Fruit fly (Drosophila melanogaster): ENCODE measurements around the gene CG3149.

Gene CG3149

DNA sequence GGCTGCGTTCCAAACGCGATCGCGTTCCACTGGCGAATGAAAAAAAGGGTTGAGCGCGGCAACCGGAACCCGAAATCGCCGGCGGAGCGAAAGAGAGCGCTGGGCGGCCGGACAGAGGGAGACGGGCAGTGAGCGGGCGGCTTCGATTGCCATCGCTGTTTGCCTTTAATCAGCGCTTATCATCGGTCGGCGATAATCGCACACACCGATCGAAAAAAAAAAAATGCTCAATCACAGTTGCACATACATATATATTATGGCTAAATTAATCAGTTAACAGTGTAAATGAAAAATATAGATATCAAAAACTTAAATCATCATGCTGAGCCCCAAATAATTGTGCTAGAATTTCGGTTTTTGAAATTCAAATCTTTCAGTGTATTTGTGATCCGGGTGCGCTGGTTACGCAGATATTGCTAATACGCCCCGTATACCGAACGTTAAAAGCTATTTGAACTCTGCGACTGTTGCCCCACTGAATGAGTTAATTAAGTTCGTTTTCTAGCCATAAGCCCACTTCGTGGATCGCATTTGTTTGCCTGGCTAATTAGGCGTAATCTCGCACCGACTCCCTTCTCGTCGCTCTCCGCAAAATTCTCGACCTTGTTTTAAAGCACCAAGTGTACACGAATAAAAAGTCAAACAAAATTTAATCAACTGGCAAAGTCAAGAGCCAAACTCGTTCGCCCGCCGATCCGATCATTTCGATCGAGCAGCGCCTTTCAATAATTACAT lies 22.9 kb upstream of the CG3149 start, which contains the start of gene CG33080:
Gene CG33080 (minus strand): TSS at position 38 of the 735 bp plus-strand sequence.
- no peak for TF ChIP-seq ey (GFP tag; optimal IDR thresholded peaks at IDR 0.05)
- TF ChIP-seq br (GFP tag; optimal IDR thresholded peaks at IDR 0.05) = peak; percentile 15
- peak; percentile 97 for TF ChIP-seq Vsx2 (GFP tag; optimal IDR thresholded peaks at IDR 0.05; ENCODE audit: partially characterized antibody)
- TF ChIP-seq rgr (GFP tag; optimal IDR thresholded peaks at IDR 0.05) = peak; percentile 13
- peak; percentile 55 for TF ChIP-seq h (GFP tag; optimal IDR thresholded peaks at IDR 0.05)
- peak; percentile 1 for TF ChIP-seq fru (GFP tag; optimal IDR thresholded peaks at IDR 0.05)
- TF ChIP-seq HLH106 (tag; optimal IDR thresholded peaks at IDR 0.05) = peak; percentile 7
- TF ChIP-seq Dfd (GFP tag; optimal IDR thresholded peaks at IDR 0.05) = no peak
- no peak for TF ChIP-seq Sp1 (GFP tag; optimal IDR thresholded peaks at IDR 0.05)
- TF ChIP-seq Hnf4 (GFP tag; optimal IDR thresholded peaks at IDR 0.05) = peak; percentile 27
- peak in 1 of 2 experiments; percentile 23 for TF ChIP-seq foxo (GFP tag; optimal IDR thresholded peaks at IDR 0.05)

DNA sequence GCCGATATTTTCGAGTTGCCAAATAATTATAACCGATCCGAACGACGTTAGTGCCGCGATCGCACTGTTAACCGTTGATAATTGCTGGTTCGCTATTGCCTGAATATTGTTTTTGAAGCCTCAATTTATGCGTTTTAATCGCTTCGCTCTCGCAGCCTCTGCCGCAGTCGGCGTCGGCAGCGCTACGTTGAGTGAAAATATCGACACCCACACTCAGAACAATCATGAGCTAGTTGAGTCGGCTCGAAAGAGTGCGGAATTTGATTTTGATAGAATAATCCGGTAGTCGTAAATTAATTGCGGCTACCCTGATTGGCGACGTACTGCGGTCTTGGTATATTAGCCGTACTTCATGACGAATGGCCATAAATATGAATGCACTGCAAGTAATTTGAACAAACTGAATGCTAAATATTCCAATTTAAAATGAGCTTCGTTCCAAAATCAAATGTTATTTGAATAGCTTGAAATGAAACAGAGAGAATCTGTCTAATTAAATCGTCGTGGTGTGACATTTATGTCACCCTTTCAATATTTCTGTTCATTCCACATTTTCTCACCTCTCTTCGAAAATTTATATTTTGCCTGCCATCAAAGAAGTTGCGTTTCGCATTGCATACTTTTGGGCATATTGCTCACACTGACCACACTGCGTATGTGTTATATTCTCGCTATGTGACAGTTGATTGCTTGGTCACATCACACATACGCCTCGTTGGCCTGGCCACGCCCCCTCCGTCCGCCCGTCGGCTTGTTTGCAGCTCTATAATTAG lies 20.6 kb upstream of the CG3149 start:
- no peak for TF ChIP-seq pan (optimal IDR thresholded peaks at IDR 0.05)
- TF ChIP-seq Dif (GFP tag; optimal IDR thresholded peaks at IDR 0.05; ENCODE audit: partially characterized antibody) = no peak
- TF ChIP-seq CrebA (GFP tag; optimal IDR thresholded peaks at IDR 0.05; ENCODE audit: borderline replicate concordance) = peak; percentile 46
- no peak for TF ChIP-seq dl (GFP tag; optimal IDR thresholded peaks at IDR 0.05; ENCODE audit: insufficient read depth in 1 of 2, partially characterized antibody in 2 of 2)
- peak in 1 of 2 experiments; percentile 34 for TF ChIP-seq foxo (GFP tag; optimal IDR thresholded peaks at IDR 0.05)
- TF ChIP-seq Myc (optimal IDR thresholded peaks at IDR 0.05) = peak; percentile 45
- TF ChIP-seq tai (GFP tag; optimal IDR thresholded peaks at IDR 0.05) = no peak
- no peak for TF ChIP-seq OdsH (GFP tag; optimal IDR thresholded peaks at IDR 0.05)
- no peak for TF ChIP-seq Hr83 (GFP tag; optimal IDR thresholded peaks at IDR 0.05; ENCODE audit: poor library complexity, severe bottlenecking)
- no peak for TF ChIP-seq sv (GFP tag; optimal IDR thresholded peaks at IDR 0.05)
- TF ChIP-seq Sp1 (GFP tag; optimal IDR thresholded peaks at IDR 0.05) = peak; percentile 38
- TF ChIP-seq Vsx2 (GFP tag; optimal IDR thresholded peaks at IDR 0.05; ENCODE audit: partially characterized antibody) = no peak
- no peak for TF ChIP-seq Abd-B (GFP tag; optimal IDR thresholded peaks at IDR 0.05)
- TF ChIP-seq CG9705 (GFP tag; optimal IDR thresholded peaks at IDR 0.05) = no peak
- TF ChIP-seq Hnf4 (GFP tag; optimal IDR thresholded peaks at IDR 0.05) = no peak
- peak; percentile 22 for TF ChIP-seq rgr (GFP tag; optimal IDR thresholded peaks at IDR 0.05)
- peak; percentile 29 for TF ChIP-seq h (GFP tag; optimal IDR thresholded peaks at IDR 0.05)
- TF ChIP-seq Hr78 (GFP tag; optimal IDR thresholded peaks at IDR 0.05) = no peak
- TF ChIP-seq ey (GFP tag; optimal IDR thresholded peaks at IDR 0.05) = peak; percentile 11
- TF ChIP-seq br (GFP tag; optimal IDR thresholded peaks at IDR 0.05) = no peak
- TF ChIP-seq N (GFP tag; optimal IDR thresholded peaks at IDR 0.05) = peak; percentile 35
- TF ChIP-seq fru (GFP tag; optimal IDR thresholded peaks at IDR 0.05) = peak; percentile 19

DNA sequence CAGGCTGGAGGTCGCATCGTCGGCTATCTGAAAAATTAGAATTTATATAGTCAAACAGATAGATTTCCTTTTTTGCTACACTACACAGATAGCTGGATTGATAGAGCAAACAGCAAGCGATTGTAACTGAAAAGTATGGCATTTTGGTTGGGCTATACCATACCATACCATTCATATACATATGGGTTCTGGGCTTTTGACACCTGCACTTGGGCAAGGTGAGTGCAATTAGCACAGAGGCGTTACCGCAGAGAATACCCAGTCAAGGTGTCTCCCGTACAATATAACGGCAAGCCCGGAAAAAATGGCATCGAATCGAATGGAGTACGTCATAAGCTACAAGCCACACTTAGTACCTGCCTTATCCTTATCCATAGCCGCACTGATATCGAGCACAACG lies 19.8 kb upstream of the CG3149 start:
- TF ChIP-seq Hr83 (GFP tag; optimal IDR thresholded peaks at IDR 0.05; ENCODE audit: poor library complexity, severe bottlenecking) = no peak
- TF ChIP-seq foxo (GFP tag; optimal IDR thresholded peaks at IDR 0.05) = no peak
- no peak for TF ChIP-seq sage (GFP tag; optimal IDR thresholded peaks at IDR 0.05)
- TF ChIP-seq jim (GFP tag; optimal IDR thresholded peaks at IDR 0.05) = no peak
- TF ChIP-seq sv (GFP tag; optimal IDR thresholded peaks at IDR 0.05) = no peak
- no peak for TF ChIP-seq psq (GFP tag; optimal IDR thresholded peaks at IDR 0.05)
- no peak for TF ChIP-seq Jra (GFP tag; optimal IDR thresholded peaks at IDR 0.05)

- TF ChIP-seq Hnf4 (GFP tag; optimal IDR thresholded peaks at IDR 0.05) = no peak
These were observed 18.0 kb upstream of the CG3149 start for dm6 chrX:5712966-5713365.

dm6 chrX:5705899-5706312 lies 10.9 kb upstream of the CG3149 start:
- TF ChIP-seq foxo (GFP tag; optimal IDR thresholded peaks at IDR 0.05) (peak in 1 of 2 experiments; percentile 40), sv (GFP tag; optimal IDR thresholded peaks at IDR 0.05) (peak; percentile 67), h (GFP tag; optimal IDR thresholded peaks at IDR 0.05) (peak; percentile 53), ey (GFP tag; optimal IDR thresholded peaks at IDR 0.05) (peak; percentile 8), woc (GFP tag; optimal IDR thresholded peaks at IDR 0.05) (no peak), HLH106 (tag; optimal IDR thresholded peaks at IDR 0.05) (peak; percentile 4)

All from whole organism, wandering third instar larva.